Worm (Caenorhabditis elegans) whole organism, L1 larva: ENCODE data around the gene fipr-1.

Experiments
- C04F5.9 ChIP-seq: sonication (generic microtip); optimal IDR thresholded peaks from 2 replicates; lab custom pipeline; 2016; ENCODE audit warnings: missing genetic modification characterization, missing compliant biosample characterization
- C16A3.4 ChIP-seq: fragments of 150-350 bp; optimal IDR thresholded peaks from 2 replicates; lab custom pipeline; 2014; ENCODE audit warnings: missing biosample characterization, missing genetic modification characterization
- C34B4.2 ChIP-seq: sonication (generic microtip); optimal IDR thresholded peaks from 2 replicates; lab custom pipeline; 2017; ENCODE audit warnings: mild to moderate bottlenecking, missing genetic modification characterization, missing compliant biosample characterization
- Y116A8C.19 ChIP-seq: sonication (generic microtip); optimal IDR thresholded peaks from 2 replicates; lab custom pipeline; 2016; ENCODE audit warnings: missing compliant biosample characterization, missing genetic modification characterization, borderline replicate concordance
- aha-1 ChIP-seq: fragments of 150-350 bp; optimal IDR thresholded peaks from 2 replicates; lab custom pipeline; 2014; ENCODE audit warnings: missing biosample characterization, missing genetic modification characterization
- aly-2 ChIP-seq: fragments of 150-350 bp; optimal IDR thresholded peaks from 2 replicates; lab custom pipeline; 2014; ENCODE audit warnings: missing biosample characterization, missing genetic modification characterization
- ama-1 ChIP-seq: fragments of 150-350 bp; optimal IDR thresholded peaks from 2 replicates; lab custom pipeline; 2014
- blmp-1 ChIP-seq: fragments of 150-350 bp; optimal IDR thresholded peaks from 2 replicates; lab custom pipeline; 2014; ENCODE audit warnings: missing biosample characterization, missing genetic modification characterization
- ceh-63 ChIP-seq: fragments of 200-800 bp; sonication (Bioruptor generic); optimal IDR thresholded peaks from 2 replicates; lab custom pipeline; 2018; ENCODE audit warnings: mild to moderate bottlenecking, missing genetic modification characterization, missing compliant biosample characterization
- ceh-82 ChIP-seq, 3 experiments: fragments of 150-350 bp in 1 of 3; sonication (generic microtip) in 2 of 3; optimal IDR thresholded peaks; 2 replicates each; lab custom pipeline; 2014 to 2017; ENCODE audit warnings: missing biosample characterization in 3 of 3, missing genetic modification characterization in 3 of 3
- ceh-88 ChIP-seq: fragments of 200-800 bp; sonication (Bioruptor generic); IDR thresholded peaks from 2 replicates; pipeline ENCODE4 v1.3.6; 2022; ENCODE audit warnings: missing genetic modification characterization, missing compliant biosample characterization
- ces-1 ChIP-seq: fragments of 150-350 bp; optimal IDR thresholded peaks from 2 replicates; lab custom pipeline; 2014; ENCODE audit warnings: missing biosample characterization, missing genetic modification reagents, missing genetic modification characterization
- dsc-1 ChIP-seq: sonication (generic microtip); optimal IDR thresholded peaks from 2 replicates; lab custom pipeline; 2016; ENCODE audit warnings: mild to moderate bottlenecking, missing genetic modification characterization, missing compliant biosample characterization
- efl-1 ChIP-seq, 4 experiments: fragments of 150-350 bp; optimal IDR thresholded peaks in 3 of 4; peaks in 1 of 4; 1 replicate in 1 of 4; 2 replicates in 3 of 4; lab custom pipeline; 2014; ENCODE audit warnings: missing biosample characterization in 2 of 4, missing genetic modification characterization in 2 of 4, missing genetic modification reagents in 2 of 4
- egl-27 ChIP-seq, 2 experiments: fragments of 150-350 bp in 1 of 2; sonication (generic microtip); optimal IDR thresholded peaks; 3 replicates each; lab custom pipeline; 2017 to 2018; ENCODE audit warnings: missing biosample characterization in 2 of 2, missing genetic modification characterization in 2 of 2, missing genetic modification reagents in 2 of 2
- elt-2 ChIP-seq: sonication (generic microtip); optimal IDR thresholded peaks from 2 replicates; lab custom pipeline; 2016; ENCODE audit warnings: missing genetic modification characterization, mild to moderate bottlenecking, inconsistent platforms, missing compliant biosample characterization, missing genetic modification reagents
- elt-3 ChIP-seq, 6 experiments: fragments of 150-350 bp in 1 of 6; sonication (generic microtip); optimal IDR thresholded peaks; 2 replicates each; lab custom pipeline; 2017 to 2018; ENCODE audit warnings: missing biosample characterization in 6 of 6, missing genetic modification characterization in 6 of 6, inconsistent platforms in 1 of 6
- ets-5 ChIP-seq: fragments of 200-800 bp; sonication (Bioruptor generic); IDR thresholded peaks from 2 replicates; pipeline ENCODE4 v1.3.6; 2022; ENCODE audit warnings: missing genetic modification characterization, missing compliant biosample characterization
- fkh-4 ChIP-seq: sonication (generic microtip); optimal IDR thresholded peaks from 2 replicates; lab custom pipeline; 2016; ENCODE audit warnings: missing compliant biosample characterization, missing genetic modification characterization, borderline replicate concordance
- fkh-8 ChIP-seq: sonication (generic microtip); optimal IDR thresholded peaks from 2 replicates; lab custom pipeline; 2016; ENCODE audit warnings: mild to moderate bottlenecking, missing genetic modification characterization, missing compliant biosample characterization
- fos-1 ChIP-seq: fragments of 150-350 bp; optimal IDR thresholded peaks from 2 replicates; lab custom pipeline; 2014; ENCODE audit warnings: missing biosample characterization, missing genetic modification characterization
- hlh-4 ChIP-seq: sonication (generic microtip); optimal IDR thresholded peaks from 2 replicates; lab custom pipeline; 2016; ENCODE audit warnings: mild to moderate bottlenecking, missing genetic modification characterization, missing compliant biosample characterization
- hpl-2 ChIP-seq: fragments of 150-350 bp; optimal IDR thresholded peaks from 2 replicates; lab custom pipeline; 2014; ENCODE audit warnings: missing biosample characterization, missing genetic modification reagents, missing genetic modification characterization
- irx-1 ChIP-seq: sonication (generic microtip); optimal IDR thresholded peaks from 2 replicates; lab custom pipeline; 2016; ENCODE audit warnings: missing genetic modification characterization, missing compliant biosample characterization
- isw-1 ChIP-seq: fragments of 200-800 bp; sonication (Bioruptor generic); IDR thresholded peaks from 2 replicates; pipeline ENCODE4 v1.3.6; 2022; ENCODE audit warnings: missing genetic modification characterization, missing compliant biosample characterization
- lin-14 ChIP-seq: fragments of 200-800 bp; sonication (Bioruptor generic); optimal IDR thresholded peaks from 2 replicates; lab custom pipeline; 2018; ENCODE audit warnings: mild to moderate bottlenecking, missing genetic modification characterization, moderate library complexity, missing compliant biosample characterization
- lin-15B ChIP-seq: fragments of 150-350 bp; sonication (generic microtip); optimal IDR thresholded peaks from 3 replicates; lab custom pipeline; 2014; ENCODE audit warnings: missing biosample characterization, missing genetic modification characterization
- lir-3 ChIP-seq: sonication (generic microtip); optimal IDR thresholded peaks from 2 replicates; lab custom pipeline; 2016; ENCODE audit warnings: mild to moderate bottlenecking, missing genetic modification characterization, moderate library complexity, missing compliant biosample characterization; ENCODE audit not compliant: poor library complexity
- mab-9 ChIP-seq: fragments of 200-800 bp; sonication (Bioruptor generic); IDR thresholded peaks from 2 replicates; pipeline ENCODE4 v1.3.6; 2022; ENCODE audit warnings: missing genetic modification reagents, missing genetic modification characterization, missing compliant biosample characterization
- mdl-1 ChIP-seq, 2 experiments: fragments of 150-350 bp; optimal IDR thresholded peaks; 2 replicates each; lab custom pipeline; 2014 to 2017; ENCODE audit warnings: missing biosample characterization in 2 of 2, missing genetic modification characterization in 2 of 2, inconsistent platforms in 1 of 2
- mef-2 ChIP-seq: fragments of 150-350 bp; optimal IDR thresholded peaks from 2 replicates; lab custom pipeline; 2014; ENCODE audit warnings: missing biosample characterization, missing genetic modification characterization
- nhr-11 ChIP-seq: fragments of 150-350 bp; optimal IDR thresholded peaks from 2 replicates; lab custom pipeline; 2014; ENCODE audit warnings: missing biosample characterization, missing genetic modification characterization
- nhr-12 ChIP-seq: sonication (generic microtip); optimal IDR thresholded peaks from 2 replicates; lab custom pipeline; 2017; ENCODE audit warnings: missing biosample characterization, missing genetic modification characterization
- nhr-20 ChIP-seq: sonication (generic microtip); optimal IDR thresholded peaks from 2 replicates; lab custom pipeline; 2016; ENCODE audit warnings: mild to moderate bottlenecking, missing genetic modification characterization, missing compliant biosample characterization
- nhr-237 ChIP-seq: fragments of 150-350 bp; optimal IDR thresholded peaks from 2 replicates; lab custom pipeline; 2014; ENCODE audit warnings: missing biosample characterization, missing genetic modification characterization
- nhr-71 ChIP-seq: sonication (generic microtip); optimal IDR thresholded peaks from 2 replicates; lab custom pipeline; 2016; ENCODE audit warnings: mild to moderate bottlenecking, missing genetic modification characterization, moderate library complexity, missing compliant biosample characterization
- nhr-85 ChIP-seq: sonication (generic microtip); peaks from one replicate; lab custom pipeline; 2016; ENCODE audit warnings: missing genetic modification characterization, inconsistent platforms, missing compliant biosample characterization
- nhr-90 ChIP-seq: sonication (generic microtip); optimal IDR thresholded peaks from 2 replicates; lab custom pipeline; 2016; ENCODE audit warnings: mild to moderate bottlenecking, missing genetic modification characterization, missing compliant biosample characterization; ENCODE audit not compliant: poor library complexity
- pag-3 ChIP-seq: sonication (generic microtip); optimal IDR thresholded peaks from 2 replicates; lab custom pipeline; 2017; ENCODE audit warnings: missing genetic modification characterization, mild to moderate bottlenecking, missing compliant biosample characterization, antibody characterized with exemption, borderline replicate concordance; ENCODE audit not compliant: insufficient read depth
- pax-3 ChIP-seq: fragments of 200-800 bp; sonication (Bioruptor generic); optimal IDR thresholded peaks from 2 replicates; lab custom pipeline; 2018; ENCODE audit warnings: mild to moderate bottlenecking, missing genetic modification characterization, moderate library complexity, missing compliant biosample characterization
- pqm-1 ChIP-seq: sonication (generic microtip); optimal IDR thresholded peaks from 3 replicates; lab custom pipeline; 2017; ENCODE audit warnings: missing biosample characterization, missing genetic modification characterization
- rnt-1 ChIP-seq: sonication (generic microtip); optimal IDR thresholded peaks from 2 replicates; lab custom pipeline; 2016; ENCODE audit warnings: mild to moderate bottlenecking, missing genetic modification characterization, moderate library complexity, missing compliant biosample characterization
- snpc-4 ChIP-seq: fragments of 150-350 bp; optimal IDR thresholded peaks from 2 replicates; lab custom pipeline; 2014; ENCODE audit warnings: missing biosample characterization, missing genetic modification characterization
- snu-23 ChIP-seq: sonication (generic microtip); optimal IDR thresholded peaks from 2 replicates; lab custom pipeline; 2016; ENCODE audit warnings: missing genetic modification characterization, missing compliant biosample characterization
- sox-4 ChIP-seq: sonication (generic microtip); optimal IDR thresholded peaks from 2 replicates; lab custom pipeline; 2016; ENCODE audit warnings: missing genetic modification characterization, missing compliant biosample characterization
- sptf-1 ChIP-seq: fragments of 150-350 bp; optimal IDR thresholded peaks from 2 replicates; lab custom pipeline; 2014; ENCODE audit warnings: missing biosample characterization, missing genetic modification characterization
- unc-130 ChIP-seq: fragments of 150-350 bp; optimal IDR thresholded peaks from 2 replicates; lab custom pipeline; 2017; ENCODE audit warnings: missing biosample characterization, missing genetic modification characterization, inconsistent platforms
- unc-30 ChIP-seq: sonication (generic microtip); optimal IDR thresholded peaks from 2 replicates; lab custom pipeline; 2017; ENCODE audit warnings: missing biosample characterization, missing genetic modification characterization
- unc-86 ChIP-seq: sonication (generic microtip); optimal IDR thresholded peaks from 2 replicates; lab custom pipeline; 2016; ENCODE audit warnings: missing genetic modification characterization, missing compliant biosample characterization
- unc-98 ChIP-seq: fragments of 200-800 bp; sonication (Bioruptor generic); IDR thresholded peaks from 2 replicates; pipeline ENCODE4 v1.3.6; 2022; ENCODE audit warnings: missing genetic modification characterization, missing compliant biosample characterization
- xbp-1 ChIP-seq: sonication (generic microtip); optimal IDR thresholded peaks from 2 replicates; lab custom pipeline; 2016; ENCODE audit warnings: missing genetic modification characterization, missing compliant biosample characterization
- zag-1 ChIP-seq: fragments of 150-350 bp; optimal IDR thresholded peaks from 2 replicates; lab custom pipeline; 2014; ENCODE audit warnings: missing biosample characterization, missing genetic modification characterization
- ztf-11 ChIP-seq, 2 experiments: sonication (generic microtip); optimal IDR thresholded peaks; 2 replicates each; lab custom pipeline; 2016 to 2017; ENCODE audit warnings: missing genetic modification characterization in 2 of 2, missing biosample characterization in 1 of 2, missing compliant biosample characterization in 1 of 2

fipr-1 gene

ce11 chrV:12408996-12409395 is 47.5 kb upstream of the fipr-1 start:
- TF ChIP-seq dsc-1 (tag; lab: Kevin White, UChicago) (no peak), Y116A8C.19 (tag; lab: Kevin White, UChicago) (no peak), hlh-4 (tag; lab: Kevin White, UChicago) (no peak), ceh-88 (GFP tag; lab: Robert Waterston, UW) (no peak), elt-2 (tag; lab: Kevin White, UChicago) (no peak), nhr-12 (no peak), irx-1 (tag; lab: Kevin White, UChicago) (no peak), egl-27 (tag; optimal IDR thresholded peaks at IDR 0.05; lab: Kevin White, UChicago) (no peak), pag-3 (tag; lab: Kevin White, UChicago) (no peak), C04F5.9 (tag; lab: Kevin White, UChicago) (no peak), zag-1 (tag; lab: Kevin White, UChicago) (no peak), nhr-11 (no peak), lin-14 (GFP tag; lab: Kevin White, UChicago) (peak; percentile 72), mab-9 (no peak), nhr-71 (peak; percentile 17), snu-23 (GFP tag; lab: Kevin White, UChicago) (peak; percentile 37), hpl-2 (GFP tag; lab: Kevin White, UChicago) (no peak), C34B4.2 (tag; lab: Kevin White, UChicago) (no peak), lin-15B (tag; lab: Kevin White, UChicago) (no peak), fos-1 (tag; lab: Kevin White, UChicago) (no peak), ces-1 (GFP tag; lab: Kevin White, UChicago) (no peak), mdl-1 (tag; optimal IDR thresholded peaks at IDR 0.05; lab: Kevin White, UChicago) (no peak), isw-1 (GFP tag; lab: Robert Waterston, UW) (no peak), fkh-8 (tag; lab: Kevin White, UChicago) (no peak), sox-4 (tag; lab: Kevin White, UChicago) (no peak), pqm-1 (no peak), nhr-20 (peak; percentile 45), elt-3 (tag; optimal IDR thresholded peaks at IDR 0.05; lab: Kevin White, UChicago) (peak in 1 of 6 experiments; percentile 0), aha-1 (tag; lab: Kevin White, UChicago) (no peak), unc-30 (tag; lab: Kevin White, UChicago) (no peak), blmp-1 (tag; lab: Kevin White, UChicago) (peak; percentile 48), nhr-90 (tag; lab: Kevin White, UChicago) (no peak), ceh-63 (GFP tag; lab: Kevin White, UChicago) (no peak), ama-1 (no peak), mef-2 (tag; lab: Kevin White, UChicago) (no peak), unc-98 (no peak), nhr-237 (tag; lab: Kevin White, UChicago) (no peak), ztf-11 (tag; optimal IDR thresholded peaks at IDR 0.05; lab: Kevin White, UChicago) (no peak), aly-2 (tag; lab: Kevin White, UChicago) (no peak), unc-86 (tag; lab: Kevin White, UChicago) (no peak), efl-1 (optimal IDR thresholded peaks at IDR 0.05; lab: Kevin White, UChicago) (peak in 1 of 2 experiments; percentile 34), efl-1 (GFP tag; optimal IDR thresholded peaks at IDR 0.05 in 1 of 2; lab: Kevin White, UChicago) (no peak), ets-5 (GFP tag; lab: Robert Waterston, UW) (no peak), rnt-1 (no peak), nhr-85 (tag; lab: Kevin White, UChicago) (peak; percentile 66), fkh-4 (tag; lab: Kevin White, UChicago) (no peak), sptf-1 (tag; lab: Kevin White, UChicago) (no peak), C16A3.4 (tag; lab: Kevin White, UChicago) (no peak), pax-3 (tag; lab: Kevin White, UChicago) (no peak), lir-3 (tag; lab: Kevin White, UChicago) (no peak), unc-130 (tag; lab: Kevin White, UChicago) (no peak), snpc-4 (no peak), xbp-1 (tag; lab: Kevin White, UChicago) (peak; percentile 62), ceh-82 (tag; optimal IDR thresholded peaks at IDR 0.05; lab: Kevin White, UChicago) (peak in 1 of 3 experiments; percentile 12)
